Worm (Caenorhabditis elegans): ENCODE data around the gene ZC239.6.

Gene ZC239.6

DNA sequence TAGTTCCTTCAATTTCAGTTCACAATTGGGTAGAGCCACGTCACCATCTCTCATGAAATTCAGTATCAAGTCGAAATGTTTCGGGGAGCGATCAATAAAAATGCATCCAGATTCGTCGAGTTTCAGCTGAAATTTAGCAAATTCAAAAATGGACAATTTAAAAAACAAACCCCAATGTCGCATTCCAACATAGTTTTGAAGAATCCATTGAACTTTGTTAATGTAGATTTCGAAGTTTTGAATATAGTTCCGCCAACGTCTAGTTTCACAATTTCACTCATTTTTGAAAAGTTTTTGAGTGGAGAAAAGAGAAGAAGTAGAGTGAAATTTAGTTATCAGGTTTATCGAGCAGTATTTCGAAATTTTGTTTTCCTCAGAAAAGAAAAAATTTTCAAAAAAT lies 12.3 kb downstream of the ZC239.6 start, which contains the start of gene ZC239.14:
TSS of gene ZC239.14 (minus strand) at position 305 of the 400 bp plus-strand sequence.
- TF ChIP-seq T22C8.4 (GFP tag; IDR thresholded peaks at IDR 0.05) (no peak), ref-1 (GFP tag; conservative IDR thresholded peaks at IDR 0.05) (no peak), cog-1 (tag; optimal IDR thresholded peaks at IDR 0.05) (no peak), klf-2 (GFP tag; conservative IDR thresholded peaks at IDR 0.05) (no peak)

DNA sequence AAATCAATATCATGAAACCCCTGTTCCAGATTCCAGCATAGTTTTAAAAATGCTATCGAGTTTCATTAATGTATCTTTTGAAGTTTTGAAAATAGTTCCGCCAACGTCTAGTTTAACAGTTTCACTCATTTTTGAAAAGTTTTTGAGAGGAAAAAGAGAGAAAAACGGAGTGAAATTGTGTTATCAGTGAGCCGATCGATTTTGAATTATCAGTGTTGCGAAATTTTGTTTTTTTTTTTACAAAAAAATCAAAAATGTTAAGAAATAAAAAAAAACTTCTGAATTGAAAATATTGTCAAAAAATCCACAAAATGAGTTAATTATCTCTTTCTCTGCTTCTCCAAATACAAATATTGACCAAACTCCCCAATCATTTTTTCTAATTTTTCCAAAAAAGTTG lies 13.3 kb downstream of the ZC239.6 start, which contains the start of gene ZC239.13:
TSS of gene ZC239.13 (minus strand) at position 154 of the 400 bp plus-strand sequence.
- TF ChIP-seq ztf-23 (GFP tag; IDR thresholded peaks at IDR 0.05) (no peak), ztf-29 (GFP tag; IDR thresholded peaks at IDR 0.05) (no peak), ref-1 (GFP tag; conservative IDR thresholded peaks at IDR 0.05) (no peak), cog-1 (tag; optimal IDR thresholded peaks at IDR 0.05) (no peak), tab-1 (GFP tag; IDR thresholded peaks at IDR 0.05) (no peak), klf-2 (GFP tag; conservative IDR thresholded peaks at IDR 0.05) (no peak), flt-1 (GFP tag; IDR thresholded peaks at IDR 0.05) (no peak), med-1 (GFP tag; optimal IDR thresholded peaks at IDR 0.05; ENCODE audit: insufficient read depth) (no peak)

ce11 chrII:3224631-3225030 lies 15.2 kb downstream of the ZC239.6 start, which contains the start of gene ZC239.15:
ZC239.15 (minus strand) TSS chrII:3224731.
- no peak for TF ChIP-seq med-1 (GFP tag; optimal IDR thresholded peaks at IDR 0.05; ENCODE audit: insufficient read depth)
- TF ChIP-seq cog-1 (tag; optimal IDR thresholded peaks at IDR 0.05) = no peak
- TF ChIP-seq tab-1 (GFP tag; IDR thresholded peaks at IDR 0.05) = no peak
- TF ChIP-seq ref-1 (GFP tag; conservative IDR thresholded peaks at IDR 0.05) = no peak
- no peak for TF ChIP-seq ztf-23 (GFP tag; IDR thresholded peaks at IDR 0.05)
- no peak for TF ChIP-seq klf-2 (GFP tag; conservative IDR thresholded peaks at IDR 0.05)

ce11 chrII:3225200-3225599 lies 15.8 kb downstream of the ZC239.6 start, which contains the start of gene ZC239.16:
ZC239.16 (minus strand) TSS chrII:3225319.
- no peak for TF ChIP-seq med-1 (GFP tag; optimal IDR thresholded peaks at IDR 0.05; ENCODE audit: insufficient read depth)
- no peak for TF ChIP-seq flt-1 (GFP tag; IDR thresholded peaks at IDR 0.05)
- TF ChIP-seq klf-2 (GFP tag; conservative IDR thresholded peaks at IDR 0.05) = no peak
- no peak for TF ChIP-seq T22C8.4 (GFP tag; IDR thresholded peaks at IDR 0.05)
- TF ChIP-seq ztf-23 (GFP tag; IDR thresholded peaks at IDR 0.05) = no peak
- no peak for TF ChIP-seq ztf-29 (GFP tag; IDR thresholded peaks at IDR 0.05)

DNA sequence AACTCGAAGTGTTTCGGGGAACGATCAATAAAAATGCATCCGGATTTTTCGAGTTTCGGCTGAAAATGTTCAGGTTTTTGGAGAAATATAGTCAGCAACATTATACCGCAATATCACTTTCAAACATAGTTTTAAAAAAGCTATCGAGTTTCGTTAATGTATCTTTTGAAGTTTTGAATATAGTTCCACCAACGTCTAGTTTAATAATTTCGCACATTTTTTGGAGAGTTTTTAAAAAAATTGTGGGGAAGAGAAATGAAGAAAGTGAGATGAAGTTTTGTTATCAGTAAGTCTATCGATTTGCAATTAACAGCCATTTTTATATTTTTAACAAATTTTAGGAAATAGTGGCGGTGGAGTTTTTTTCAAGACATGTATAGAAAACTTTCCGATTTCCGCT lies 16.3 kb downstream of the ZC239.6 start, which contains the start of gene ZC239.17:
TSS of gene ZC239.17 (minus strand) at position 101 of the 400 bp plus-strand sequence.
- TF ChIP-seq T22C8.4 (GFP tag; IDR thresholded peaks at IDR 0.05) (no peak), klf-2 (GFP tag; conservative IDR thresholded peaks at IDR 0.05) (no peak), ztf-29 (GFP tag; IDR thresholded peaks at IDR 0.05) (no peak), ztf-23 (GFP tag; IDR thresholded peaks at IDR 0.05) (no peak), cog-1 (tag; optimal IDR thresholded peaks at IDR 0.05) (no peak), flt-1 (GFP tag; IDR thresholded peaks at IDR 0.05) (no peak), med-1 (GFP tag; optimal IDR thresholded peaks at IDR 0.05; ENCODE audit: insufficient read depth) (no peak), ref-1 (GFP tag; conservative IDR thresholded peaks at IDR 0.05) (no peak), tab-1 (GFP tag; IDR thresholded peaks at IDR 0.05) (no peak)

ce11 chrII:3230422-3230821 lies 21.0 kb downstream of the ZC239.6 start, which contains the start of gene srh-297:
srh-297 (minus strand) TSS chrII:3230522.
- TF ChIP-seq ztf-23 (GFP tag; IDR thresholded peaks at IDR 0.05) (no peak), med-1 (GFP tag; optimal IDR thresholded peaks at IDR 0.05; ENCODE audit: insufficient read depth) (no peak), tab-1 (GFP tag; IDR thresholded peaks at IDR 0.05) (no peak), klf-2 (GFP tag; conservative IDR thresholded peaks at IDR 0.05) (no peak), ztf-29 (GFP tag; IDR thresholded peaks at IDR 0.05) (no peak), cog-1 (tag; optimal IDR thresholded peaks at IDR 0.05) (no peak), T22C8.4 (GFP tag; IDR thresholded peaks at IDR 0.05) (no peak), ref-1 (GFP tag; conservative IDR thresholded peaks at IDR 0.05) (no peak), flt-1 (GFP tag; IDR thresholded peaks at IDR 0.05) (no peak)

ce11 chrII:3234725-3235124 lies 25.3 kb downstream of the ZC239.6 start, which contains the start of gene C17F4.8:
C17F4.8 (minus strand) TSS chrII:3234825.
- TF ChIP-seq tab-1 (GFP tag; IDR thresholded peaks at IDR 0.05) = no peak
- no peak for TF ChIP-seq med-1 (GFP tag; optimal IDR thresholded peaks at IDR 0.05; ENCODE audit: insufficient read depth)
- no peak for TF ChIP-seq ref-1 (GFP tag; conservative IDR thresholded peaks at IDR 0.05)
- no peak for TF ChIP-seq klf-2 (GFP tag; conservative IDR thresholded peaks at IDR 0.05)
- no peak for TF ChIP-seq T22C8.4 (GFP tag; IDR thresholded peaks at IDR 0.05)
- TF ChIP-seq ztf-23 (GFP tag; IDR thresholded peaks at IDR 0.05) = no peak
- no peak for TF ChIP-seq flt-1 (GFP tag; IDR thresholded peaks at IDR 0.05)
- TF ChIP-seq cog-1 (tag; optimal IDR thresholded peaks at IDR 0.05) = no peak
- no peak for TF ChIP-seq ztf-29 (GFP tag; IDR thresholded peaks at IDR 0.05)

DNA sequence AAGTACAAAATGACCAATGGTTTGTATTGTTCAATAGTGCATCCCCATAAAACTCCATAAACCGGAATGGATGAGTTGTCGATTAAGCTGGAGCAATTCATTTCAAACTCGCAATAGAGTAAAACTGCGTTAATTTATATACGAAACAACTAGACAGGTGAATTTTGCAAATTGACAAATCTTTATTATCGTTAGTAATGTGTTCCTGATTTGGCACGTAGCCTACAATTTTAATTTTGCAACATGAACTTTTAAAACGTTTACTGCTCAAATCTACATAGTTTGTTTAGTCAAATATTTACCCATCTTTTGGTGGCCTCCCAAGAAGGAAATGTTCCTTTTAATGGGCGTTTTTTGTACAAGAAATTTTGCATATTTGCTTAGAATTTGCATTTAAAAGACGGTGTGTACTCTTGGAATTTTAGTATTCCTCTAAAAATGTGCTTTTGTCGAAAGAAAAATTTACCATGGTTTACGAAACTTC lies 27.6 kb downstream of the ZC239.6 start, which contains the start of the genes srz-67 and C17F4.11:
TSS of gene srz-67 (minus strand) at position 101 of the 484 bp plus-strand sequence.
TSS of gene C17F4.11 (plus strand) at position 434 of the 484 bp plus-strand sequence.
- no peak for TF ChIP-seq ztf-23 (GFP tag; IDR thresholded peaks at IDR 0.05)

DNA sequence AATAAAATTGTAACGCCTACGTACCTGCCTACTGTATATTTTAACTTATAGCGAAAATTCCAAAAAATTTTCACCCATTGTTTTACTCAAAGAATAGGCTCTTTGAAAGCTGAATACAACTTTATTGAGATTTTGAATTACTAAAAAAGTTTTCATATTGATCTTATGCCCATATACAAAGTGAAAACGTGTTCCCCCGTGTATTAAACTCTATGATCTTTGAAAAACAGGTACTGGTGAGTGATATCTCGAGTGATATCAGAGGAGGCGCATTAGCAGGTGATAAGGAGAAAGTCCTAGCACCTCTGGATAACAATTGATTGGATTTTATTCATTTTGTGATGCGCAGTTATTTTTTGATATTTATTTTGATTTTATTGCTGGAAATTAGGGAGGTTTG lies 30.8 kb downstream of the ZC239.6 start, which contains the start of gene C17F4.3:
TSS of gene C17F4.3 (plus strand) at position 301 of the 400 bp plus-strand sequence.
- no peak for TF ChIP-seq med-1 (GFP tag; optimal IDR thresholded peaks at IDR 0.05; ENCODE audit: insufficient read depth)
- no peak for TF ChIP-seq tab-1 (GFP tag; IDR thresholded peaks at IDR 0.05)
- TF ChIP-seq ztf-23 (GFP tag; IDR thresholded peaks at IDR 0.05) = no peak
- TF ChIP-seq klf-2 (GFP tag; conservative IDR thresholded peaks at IDR 0.05) = no peak
- TF ChIP-seq ref-1 (GFP tag; conservative IDR thresholded peaks at IDR 0.05) = no peak
- TF ChIP-seq ztf-29 (GFP tag; IDR thresholded peaks at IDR 0.05) = no peak
- TF ChIP-seq T22C8.4 (GFP tag; IDR thresholded peaks at IDR 0.05) = no peak
- no peak for TF ChIP-seq flt-1 (GFP tag; IDR thresholded peaks at IDR 0.05)
- no peak for TF ChIP-seq cog-1 (tag; optimal IDR thresholded peaks at IDR 0.05)

DNA sequence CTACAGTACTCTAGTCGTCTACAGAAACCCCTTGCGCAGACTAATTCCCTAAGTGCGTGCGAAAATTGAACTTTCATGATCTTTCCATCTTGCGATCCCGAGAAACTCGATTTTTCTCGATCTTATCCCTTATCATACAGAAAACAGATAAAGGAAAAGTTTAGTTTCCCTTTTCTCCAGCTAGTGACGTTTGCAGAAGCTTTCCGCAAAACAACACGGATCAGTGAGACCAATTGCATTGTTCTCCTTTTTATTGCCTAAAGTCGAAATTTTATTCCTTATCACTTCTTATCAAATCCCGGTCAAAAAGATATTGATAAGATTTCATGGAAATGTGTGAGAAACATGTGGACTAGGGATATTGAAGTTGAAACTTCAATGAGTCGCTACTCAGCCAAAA lies 32.4 kb downstream of the ZC239.6 start:
- TF ChIP-seq klf-2 (GFP tag; conservative IDR thresholded peaks at IDR 0.05) = no peak
- TF ChIP-seq T22C8.4 (GFP tag; IDR thresholded peaks at IDR 0.05) = no peak
- TF ChIP-seq flt-1 (GFP tag; IDR thresholded peaks at IDR 0.05) = no peak
